3 fruit fly cellular contexts compared by ENCODE assay signal in genomic region chr3L:16390793-16391192, dm6.
A peak's percentile ranks its signal among the peaks of the same experiment; 100 is the strongest.
TF ChIP-seq lines count a peak whose summit lies in the region.

No protein-coding gene starts in this region.

- no peak for TF ChIP-seq CTCF in whole organism, embryonic (GFP tag; optimal IDR thresholded peaks at IDR 0.05; lab: Kevin White, UChicago)

TF ChIP-seq in whole organism, adult, 20 proteins besides CTCF, POLR2A, EP300 and RAD21:
- TF ChIP-seq kay (GFP tag; lab: Kevin White, UChicago; ENCODE audit: borderline replicate concordance) (peak; percentile 52), CG12768 (GFP tag; optimal IDR thresholded peaks at IDR 0.05; lab: Kevin White, UChicago) (no peak), Crg-1 (GFP tag; optimal IDR thresholded peaks at IDR 0.05; lab: Kevin White, UChicago) (no peak), CG7101 (tag; optimal IDR thresholded peaks at IDR 0.05; lab: Kevin White, UChicago) (no peak), pad (GFP tag; optimal IDR thresholded peaks at IDR 0.05; lab: Kevin White, UChicago) (no peak)
TF ChIP-seq in whole organism, adult: peak in this region for 1.

TF ChIP-seq in whole organism, embryonic, 481 proteins besides CTCF, POLR2A, EP300 and RAD21:
- no peak for TF ChIP-seq gsb-n (tag; optimal IDR thresholded peaks at IDR 0.05; lab: Kevin White, UChicago)
- no peak for TF ChIP-seq CG4404 (GFP tag; IDR thresholded peaks at IDR 0.05; lab: Robert Waterston, UW)
- TF ChIP-seq CG8944 (GFP tag; optimal IDR thresholded peaks at IDR 0.05; lab: Kevin White, UChicago) = no peak
- 0 out of 2 replicates have a peak, but pooled peaks have one; percentile 16 for TF ChIP-seq hbn (GFP tag; IDR thresholded peaks at IDR 0.05; lab: Robert Waterston, UW; ENCODE audit: partially characterized antibody)
- no peak for TF ChIP-seq Gug (GFP tag; IDR thresholded peaks at IDR 0.05; lab: Robert Waterston, UW)
- no peak for TF ChIP-seq CG9727 (GFP tag; optimal IDR thresholded peaks at IDR 0.05; lab: Kevin White, UChicago)
- peak; percentile 57 for TF ChIP-seq Dref (GFP tag; IDR thresholded peaks at IDR 0.05; lab: Robert Waterston, UW)
- peak; percentile 3 for TF ChIP-seq phol (tag; optimal IDR thresholded peaks at IDR 0.05; lab: Kevin White, UChicago)
- no peak for TF ChIP-seq CG8388 (GFP tag; optimal IDR thresholded peaks at IDR 0.05; lab: Kevin White, UChicago)
- TF ChIP-seq CG12219 (GFP tag; optimal IDR thresholded peaks at IDR 0.05; lab: Kevin White, UChicago) = no peak
- peak; percentile 52 for TF ChIP-seq sens (GFP tag; lab: Kevin White, UChicago)
- no peak for TF ChIP-seq trh (GFP tag; optimal IDR thresholded peaks at IDR 0.05; lab: Kevin White, UChicago)
- TF ChIP-seq CG14710 (tag; optimal IDR thresholded peaks at IDR 0.05; lab: Kevin White, UChicago) = peak; percentile 21
- peak; percentile 50 for TF ChIP-seq zen2 (GFP tag; IDR thresholded peaks at IDR 0.05; lab: Robert Waterston, UW; ENCODE audit: partially characterized antibody)
- peak; percentile 67 for TF ChIP-seq CG13287 (GFP tag; IDR thresholded peaks at IDR 0.05; lab: Robert Waterston, UW; ENCODE audit: partially characterized antibody)
- peak; percentile 4 for TF ChIP-seq gem (tag; optimal IDR thresholded peaks at IDR 0.05; lab: Kevin White, UChicago)
- TF ChIP-seq CG10267 (tag; optimal IDR thresholded peaks at IDR 0.05; lab: Kevin White, UChicago) = peak; percentile 86
- no peak for TF ChIP-seq al (GFP tag; IDR thresholded peaks at IDR 0.05; lab: Robert Waterston, UW)
- no peak for TF ChIP-seq zen (tag; optimal IDR thresholded peaks at IDR 0.05; lab: Kevin White, UChicago)
- peak; percentile 5 for TF ChIP-seq CG12391 (tag; optimal IDR thresholded peaks at IDR 0.05; lab: Kevin White, UChicago)
- no peak for TF ChIP-seq maf-S (GFP tag; optimal IDR thresholded peaks at IDR 0.05; lab: Kevin White, UChicago)
- peak; percentile 11 for TF ChIP-seq Blimp-1 (GFP tag; optimal IDR thresholded peaks at IDR 0.05; lab: Kevin White, UChicago)
- no peak for TF ChIP-seq Antp (GFP tag; optimal IDR thresholded peaks at IDR 0.05; lab: Kevin White, UChicago)
- no peak for TF ChIP-seq slbo (GFP tag; IDR thresholded peaks at IDR 0.05; lab: Robert Waterston, UW)
- TF ChIP-seq CG11504 (tag; optimal IDR thresholded peaks at IDR 0.05; lab: Kevin White, UChicago) = peak; percentile 12
- no peak for TF ChIP-seq CG1529 (GFP tag; optimal IDR thresholded peaks at IDR 0.05; lab: Kevin White, UChicago)
- TF ChIP-seq D19B (GFP tag; optimal IDR thresholded peaks at IDR 0.05; lab: Kevin White, UChicago) = no peak
- no peak for TF ChIP-seq CG6791 (GFP tag; IDR thresholded peaks at IDR 0.05; lab: Robert Waterston, UW; ENCODE audit: partially characterized antibody)
- TF ChIP-seq pzg (GFP tag; optimal IDR thresholded peaks at IDR 0.05; lab: Kevin White, UChicago) = peak; percentile 9
- TF ChIP-seq CkIIα-i1 (GFP tag; IDR thresholded peaks at IDR 0.05; lab: Robert Waterston, UW) = no peak
- TF ChIP-seq gfzf (GFP tag; optimal IDR thresholded peaks at IDR 0.05; lab: Kevin White, UChicago) = no peak
- 0 out of 4 replicates have a peak, but pooled peaks have one; percentile 35 for TF ChIP-seq Dll (GFP tag; IDR thresholded peaks at IDR 0.05; lab: Robert Waterston, UW; ENCODE audit: partially characterized antibody)
- TF ChIP-seq E2f2 (GFP tag; IDR thresholded peaks at IDR 0.05; lab: Robert Waterston, UW) = peak; percentile 88
- peak; percentile 98 for TF ChIP-seq stwl (tag; optimal IDR thresholded peaks at IDR 0.05; lab: Kevin White, UChicago)
- 0 out of 2 replicates have a peak, but pooled peaks have one; percentile 11 for TF ChIP-seq CG31441 (GFP tag; IDR thresholded peaks at IDR 0.05; lab: Robert Waterston, UW)
- TF ChIP-seq Myb (GFP tag; optimal IDR thresholded peaks at IDR 0.05; lab: Kevin White, UChicago) = no peak
- TF ChIP-seq CG14860 (GFP tag; IDR thresholded peaks at IDR 0.05; lab: Robert Waterston, UW; ENCODE audit: partially characterized antibody) = peak; percentile 23; the same call in 1 of the 3 replicates
- TF ChIP-seq Dp (GFP tag; optimal IDR thresholded peaks at IDR 0.05; lab: Kevin White, UChicago) = peak; percentile 86
- peak; percentile 36 for TF ChIP-seq Med (GFP tag; lab: Kevin White, UChicago)
TF ChIP-seq in whole organism, embryonic: peak in this region for 20.

TF ChIP-seq in whole organism, prepupa, 60 proteins besides CTCF, POLR2A, EP300 and RAD21:
- TF ChIP-seq svp (GFP tag; lab: Kevin White, UChicago) (peak; percentile 33), Eip93F (GFP tag; optimal IDR thresholded peaks at IDR 0.05; lab: Kevin White, UChicago) (no peak), CG6808 (GFP tag; optimal IDR thresholded peaks at IDR 0.05; lab: Kevin White, UChicago) (no peak), Eip78C (GFP tag; lab: Kevin White, UChicago) (peak; percentile 37)
